Fruit fly (Drosophila melanogaster): ENCODE results near the gene mira.

- TF ChIP-seq h (optimal IDR thresholded peaks at IDR 0.05) (no peak), Myc (optimal IDR thresholded peaks at IDR 0.05) (no peak), ttk (optimal IDR thresholded peaks at IDR 0.05) (no peak), psq (optimal IDR thresholded peaks at IDR 0.05) (no peak), insv (optimal IDR thresholded peaks at IDR 0.05) (no peak)
Observed at dm6 chr3R:19905932-19906439, 28.9 kb downstream of the mira start.

Measured in Kc167 (cell line).